Worm (Caenorhabditis elegans): ENCODE data around the gene C55A6.12.

- TF ChIP-seq pax-3 (tag; optimal IDR thresholded peaks at IDR 0.05) = no peak
- TF ChIP-seq snpc-4 (tag; optimal IDR thresholded peaks at IDR 0.05) = no peak
- TF ChIP-seq lin-39 (tag; optimal IDR thresholded peaks at IDR 0.05) = no peak
- TF ChIP-seq egl-27 (tag; optimal IDR thresholded peaks at IDR 0.05) = no peak
- TF ChIP-seq ces-1 (GFP tag; optimal IDR thresholded peaks at IDR 0.05) = no peak
- no peak for TF ChIP-seq ama-1 (optimal IDR thresholded peaks at IDR 0.05)
- no peak for TF ChIP-seq tbx-2 (tag; optimal IDR thresholded peaks at IDR 0.05)
These were observed 25.8 kb upstream of the C55A6.12 start for ce11 chrV:11528633-11529327.
